Worm (Caenorhabditis elegans) whole organism, L4/young adult: Measurements from ENCODE around the gene R10D12.13.

Experiments used
- W03F9.2 ChIP-seq: fragments of 150-350 bp; optimal IDR thresholded peaks from 2 replicates; lab custom pipeline; 2014; ENCODE audit warnings: missing biosample characterization, missing genetic modification characterization
- dao-5 ChIP-seq: sonication (generic microtip); optimal IDR thresholded peaks from 2 replicates; lab custom pipeline; 2016; ENCODE audit warnings: missing genotype, missing genetic modification characterization, moderate library complexity, missing compliant biosample characterization
- him-1 ChIP-seq: sonication (generic microtip); optimal IDR thresholded peaks from 2 replicates; lab custom pipeline; 2016; ENCODE audit warnings: missing genotype, missing genetic modification reagents, missing genetic modification characterization, missing compliant biosample characterization

DNA sequence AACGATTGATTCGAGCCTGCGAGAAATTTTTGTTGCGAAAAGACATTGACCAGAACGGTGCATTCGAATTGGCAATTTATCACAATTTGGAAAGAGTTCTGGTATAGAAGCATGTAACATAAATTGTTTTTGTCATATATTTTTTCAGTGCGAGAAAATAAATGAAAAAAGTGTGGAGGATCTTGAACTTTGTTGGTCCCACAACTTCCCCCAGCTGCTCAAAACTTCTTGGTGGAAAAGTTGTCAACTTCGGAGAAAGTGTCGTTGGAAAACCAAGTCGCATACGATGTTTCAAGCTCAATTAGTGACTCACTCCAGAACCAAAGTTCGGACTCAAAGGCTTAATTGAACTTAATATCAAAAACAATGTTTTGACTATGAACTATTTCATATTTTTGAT lies 30.3 kb upstream of the R10D12.13 start:
- TF ChIP-seq W03F9.2 (tag; lab: Kevin White, UChicago) (no peak), dao-5 (tag; lab: Kevin White, UChicago) (no peak), him-1 (tag; lab: Kevin White, UChicago) (no peak)
